Worm (Caenorhabditis elegans): ENCODE results near the gene cest-9.2.

ce11 chrX:12176873-12177293 lies 45.0 kb upstream of the cest-9.2 start:
- TF ChIP-seq W03F9.2 (tag; optimal IDR thresholded peaks at IDR 0.05) (no peak), dao-5 (tag; optimal IDR thresholded peaks at IDR 0.05) (no peak), him-1 (tag; optimal IDR thresholded peaks at IDR 0.05) (no peak)

All from whole organism, L4/young adult.